Worm (Caenorhabditis elegans) whole organism, early embryonic: ENCODE data around the gene W07G4.2.

Source experiments
- B0310.2 ChIP-seq: sonication (generic microtip); optimal IDR thresholded peaks from 2 replicates; lab custom pipeline; 2016; ENCODE audit warnings: mild to moderate bottlenecking, missing genetic modification characterization, missing compliant biosample characterization
- F13C5.2 ChIP-seq: sonication (generic microtip); optimal IDR thresholded peaks from 2 replicates; lab custom pipeline; 2017; ENCODE audit warnings: mild to moderate bottlenecking, missing genetic modification characterization, inconsistent platforms, missing compliant biosample characterization
- ama-1 ChIP-seq: fragments of 150-350 bp; optimal IDR thresholded peaks from 2 replicates; lab custom pipeline; 2014
- ceh-36 ChIP-seq: sonication (generic microtip); optimal IDR thresholded peaks from 2 replicates; lab custom pipeline; 2016; ENCODE audit warnings: missing genetic modification characterization, inconsistent platforms, missing compliant biosample characterization
- tbx-11 ChIP-seq: fragments of 200-800 bp; sonication (Bioruptor generic); IDR thresholded peaks from 2 replicates; pipeline ENCODE4 v1.3.6; 2022; ENCODE audit warnings: missing genetic modification characterization, missing compliant biosample characterization

DNA sequence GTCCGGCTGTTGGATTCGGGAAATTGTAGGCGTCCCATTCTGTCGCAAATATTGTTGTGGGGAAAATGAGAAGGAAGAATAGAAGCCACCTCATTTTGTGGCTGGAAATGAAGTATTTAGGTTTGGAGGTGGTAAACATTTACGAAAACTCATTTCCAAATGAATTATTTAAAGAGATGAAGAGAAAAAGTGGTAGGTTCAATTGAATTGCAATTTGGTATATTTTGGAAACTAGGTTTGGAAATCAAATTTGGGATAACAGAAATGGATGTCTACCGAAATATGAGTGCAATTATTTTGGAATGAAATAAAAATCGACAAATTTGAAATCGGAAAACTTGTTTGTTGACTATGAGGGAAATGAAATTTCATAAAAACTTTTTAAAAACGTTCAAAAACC lies 27.5 kb downstream of the W07G4.2 start, which contains the start of gene F15B9.10:
- TF ChIP-seq ama-1 (lab: Kevin White, UChicago) (no peak), ceh-36 (no peak), B0310.2 (tag; lab: Kevin White, UChicago) (no peak), F13C5.2 (tag; lab: Kevin White, UChicago) (no peak), tbx-11 (GFP tag; lab: Robert Waterston, UW) (no peak)
